Fruit fly (Drosophila melanogaster) whole organism, embryonic: ENCODE measurements around the gene ClC-a.

ENCODE experiments used
- ATbp ChIP-seq: fragments of 200-800 bp; sonication (Bioruptor generic); optimal IDR thresholded peaks from 2 replicates; lab custom pipeline; 2017; ENCODE audit warnings: missing biosample characterization, mild to moderate bottlenecking, missing genetic modification characterization, missing genetic modification reagents
- CG10267 ChIP-seq: fragments of 200-800 bp; sonication (Bioruptor generic); optimal IDR thresholded peaks from 2 replicates; lab custom pipeline; 2018; ENCODE audit warnings: missing biosample characterization, mild to moderate bottlenecking, missing genetic modification characterization, moderate library complexity
- CG11723 ChIP-seq: fragments of 200-800 bp; sonication (Bioruptor generic); optimal IDR thresholded peaks from 2 replicates; lab custom pipeline; 2017; ENCODE audit warnings: missing biosample characterization, mild to moderate bottlenecking, missing genetic modification characterization
- CG1233 ChIP-seq: fragments of 200-800 bp; sonication (Bioruptor generic); optimal IDR thresholded peaks from 4 replicates; lab custom pipeline; 2018; ENCODE audit warnings: missing biosample characterization, mild to moderate bottlenecking, missing genetic modification characterization
- CG12744 ChIP-seq: fragments of 200-800 bp; sonication (Bioruptor generic); optimal IDR thresholded peaks from 2 replicates; lab custom pipeline; 2016; ENCODE audit warnings: missing biosample characterization, missing genetic modification characterization
- CG12942 ChIP-seq: fragments of 200-800 bp; sonication (Bioruptor generic); optimal IDR thresholded peaks from 3 replicates; lab custom pipeline; 2016; ENCODE audit warnings: missing biosample characterization, missing genetic modification characterization
- CG14014 ChIP-seq: fragments of 200-800 bp; sonication (Bioruptor generic); IDR thresholded peaks from 2 replicates; pipeline ENCODE4 v1.3.6; 2022; ENCODE audit warnings: missing biosample characterization, missing genetic modification characterization
- CG14441 ChIP-seq: fragments of 200-800 bp; sonication (Bioruptor generic); IDR thresholded peaks from 2 replicates; pipeline ENCODE4 v1.3.6; 2022; ENCODE audit warnings: missing biosample characterization, missing genetic modification characterization
- CG15514 ChIP-seq: fragments of 200-800 bp; sonication (Bioruptor generic); optimal IDR thresholded peaks from 3 replicates; lab custom pipeline; 2017; ENCODE audit warnings: missing biosample characterization, missing genetic modification characterization, mild to moderate bottlenecking, moderate library complexity, missing genetic modification reagents
- CG2712 ChIP-seq: fragments of 200-800 bp; optimal IDR thresholded peaks from 3 replicates; lab custom pipeline; 2019; ENCODE audit warnings: missing biosample characterization, mild to moderate bottlenecking, missing genetic modification characterization, moderate library complexity
- CG4617 ChIP-seq: fragments of 200-800 bp; sonication (Bioruptor generic); optimal IDR thresholded peaks from 3 replicates; lab custom pipeline; 2016; ENCODE audit warnings: missing biosample characterization, missing genetic modification characterization, borderline replicate concordance
- CG5245 ChIP-seq: fragments of 200-800 bp; sonication (Bioruptor generic); optimal IDR thresholded peaks from 3 replicates; lab custom pipeline; 2016; ENCODE audit warnings: missing biosample characterization, missing genetic modification characterization
- CG7372 ChIP-seq: fragments of 200-800 bp; sonication (Bioruptor generic); IDR thresholded peaks from 2 replicates; pipeline ENCODE4 v1.3.6; 2022; ENCODE audit warnings: missing biosample characterization, missing genetic modification characterization
- CG9215 ChIP-seq: fragments of 200-800 bp; sonication (Bioruptor generic); IDR thresholded peaks from 2 replicates; pipeline ENCODE4 v1.3.6; 2022; ENCODE audit warnings: missing biosample characterization, missing genetic modification characterization
- CG9437 ChIP-seq: fragments of 200-800 bp; sonication (Bioruptor generic); optimal IDR thresholded peaks from 2 replicates; lab custom pipeline; 2018; ENCODE audit warnings: missing biosample characterization, mild to moderate bottlenecking, missing genetic modification characterization
- CG9797 ChIP-seq: fragments of 200-800 bp; sonication (Bioruptor generic); optimal IDR thresholded peaks from 3 replicates; lab custom pipeline; 2018; ENCODE audit warnings: missing biosample characterization, mild to moderate bottlenecking, missing genetic modification characterization
- CG9932 ChIP-seq: fragments of 200-800 bp; sonication (Bioruptor generic); IDR thresholded peaks from 2 replicates; pipeline ENCODE4 v1.3.6; 2022; ENCODE audit warnings: missing biosample characterization, missing genetic modification characterization
- Dad ChIP-seq: fragments of 200-800 bp; sonication (Bioruptor generic); optimal IDR thresholded peaks from 3 replicates; lab custom pipeline; 2016; ENCODE audit warnings: missing biosample characterization, missing genetic modification characterization
- E2f2 ChIP-seq: fragments of 200-800 bp; sonication (Bioruptor generic); IDR thresholded peaks from 2 replicates; pipeline ENCODE4 v1.3.6; 2022; ENCODE audit warnings: missing biosample characterization, missing genetic modification characterization
- Gsc ChIP-seq: fragments of 200-800 bp; sonication (Bioruptor generic); IDR thresholded peaks from 2 replicates; pipeline ENCODE4 v1.3.6; 2022; ENCODE audit warnings: missing biosample characterization, missing genetic modification characterization
- Med ChIP-seq: fragments of 200-800 bp; sonication (Bioruptor generic); peaks from one replicate; lab custom pipeline; 2016; ENCODE audit warnings: missing biosample characterization, missing genetic modification characterization, mild to moderate bottlenecking, inconsistent platforms, moderate library complexity
- Nf-YC ChIP-seq: fragments of 200-800 bp; optimal IDR thresholded peaks from 3 replicates; lab custom pipeline; 2019; ENCODE audit warnings: missing biosample characterization, mild to moderate bottlenecking, missing genetic modification characterization, moderate library complexity
- Side ChIP-seq: fragments of 200-800 bp; sonication (Bioruptor generic); optimal IDR thresholded peaks from 2 replicates; lab custom pipeline; 2016; ENCODE audit warnings: missing biosample characterization, missing genetic modification characterization
- amos ChIP-seq: fragments of 200-800 bp; sonication (Bioruptor generic); IDR thresholded peaks from 2 replicates; pipeline ENCODE4 v1.3.6; 2022; ENCODE audit warnings: missing biosample characterization, missing genetic modification characterization; ENCODE audit not compliant: partially characterized antibody
- bowl ChIP-seq: fragments of 200-800 bp; sonication (Bioruptor generic); IDR thresholded peaks from 2 replicates; pipeline ENCODE4 v1.3.6; 2022; ENCODE audit warnings: missing biosample characterization, missing genetic modification characterization
- bsh ChIP-seq, 2 experiments: fragments of 200-800 bp; sonication (Bioruptor generic); optimal IDR thresholded peaks; 2 replicates each; lab custom pipeline; 2017 to 2018; ENCODE audit warnings: mild to moderate bottlenecking in 2 of 2, missing biosample characterization in 2 of 2, missing genetic modification characterization in 2 of 2, moderate library complexity in 1 of 2
- crc ChIP-seq: fragments of 200-800 bp; sonication (Bioruptor generic); optimal IDR thresholded peaks from 2 replicates; lab custom pipeline; 2016; ENCODE audit warnings: missing biosample characterization, missing genetic modification characterization
- cwo ChIP-seq: fragments of 200-800 bp; sonication (Bioruptor generic); optimal IDR thresholded peaks from 3 replicates; lab custom pipeline; 2017; ENCODE audit warnings: missing biosample characterization, missing genetic modification characterization, mild to moderate bottlenecking, moderate library complexity, missing genetic modification reagents
- dati ChIP-seq: fragments of 200-800 bp; sonication (Bioruptor generic); IDR thresholded peaks from 2 replicates; pipeline ENCODE4 v1.3.6; 2022; ENCODE audit warnings: missing biosample characterization, missing genetic modification characterization
- disco-r ChIP-seq: fragments of 200-800 bp; sonication (Bioruptor generic); optimal IDR thresholded peaks from 2 replicates; lab custom pipeline; 2016; ENCODE audit warnings: missing biosample characterization, missing genetic modification characterization
- gem ChIP-seq: fragments of 200-800 bp; sonication (Bioruptor generic); optimal IDR thresholded peaks from 2 replicates; lab custom pipeline; 2019; ENCODE audit warnings: missing biosample characterization, mild to moderate bottlenecking, missing genetic modification characterization, moderate library complexity
- gro ChIP-seq: fragments of 200-800 bp; sonication (Bioruptor generic); optimal IDR thresholded peaks from 2 replicates; lab custom pipeline; 2016; ENCODE audit warnings: missing biosample characterization, missing genetic modification characterization
- klu ChIP-seq: fragments of 200-800 bp; sonication (Bioruptor generic); IDR thresholded peaks from 2 replicates; pipeline ENCODE4 v1.3.6; 2022; ENCODE audit warnings: missing biosample characterization, missing genetic modification characterization
- nom ChIP-seq: fragments of 200-800 bp; sonication (Bioruptor generic); optimal IDR thresholded peaks from 2 replicates; lab custom pipeline; 2017; ENCODE audit warnings: missing biosample characterization, missing genetic modification characterization, mild to moderate bottlenecking, moderate library complexity, missing genetic modification reagents
- onecut ChIP-seq: fragments of 200-800 bp; sonication (Bioruptor generic); IDR thresholded peaks from 2 replicates; pipeline ENCODE4 v1.3.6; 2022; ENCODE audit warnings: missing biosample characterization, missing genetic modification characterization
- ro ChIP-seq: fragments of 200-800 bp; sonication (Bioruptor generic); IDR thresholded peaks from 2 replicates; pipeline ENCODE4 v1.3.6; 2022; ENCODE audit warnings: missing biosample characterization, missing genetic modification characterization
- sim ChIP-seq: fragments of 200-800 bp; sonication (Bioruptor generic); IDR thresholded peaks from 2 replicates; pipeline ENCODE4 v1.3.6; 2022; ENCODE audit warnings: missing biosample characterization, missing genetic modification characterization
- sna ChIP-seq: fragments of 200-800 bp; sonication (Bioruptor generic); IDR thresholded peaks from 2 replicates; pipeline ENCODE4 v1.3.6; 2022; ENCODE audit warnings: missing biosample characterization, missing genetic modification characterization; ENCODE audit not compliant: partially characterized antibody
- tll ChIP-seq, 2 experiments: fragments of 200-800 bp in 1 of 2; fragments of >200 bp in 1 of 2; sonication (Bioruptor generic) in 1 of 2; optimal IDR thresholded peaks; 2 replicates each; lab custom pipeline; 2017 to 2019; ENCODE audit warnings: missing biosample characterization in 2 of 2, missing genetic modification characterization in 2 of 2, mild to moderate bottlenecking in 1 of 2, moderate library complexity in 1 of 2
- zfh1 ChIP-seq: fragments of 200-800 bp; sonication (Bioruptor generic); IDR thresholded peaks from 3 replicates; pipeline ENCODE4 v1.3.6; 2022; ENCODE audit warnings: missing biosample characterization, missing genetic modification characterization

Gene ClC-a

DNA sequence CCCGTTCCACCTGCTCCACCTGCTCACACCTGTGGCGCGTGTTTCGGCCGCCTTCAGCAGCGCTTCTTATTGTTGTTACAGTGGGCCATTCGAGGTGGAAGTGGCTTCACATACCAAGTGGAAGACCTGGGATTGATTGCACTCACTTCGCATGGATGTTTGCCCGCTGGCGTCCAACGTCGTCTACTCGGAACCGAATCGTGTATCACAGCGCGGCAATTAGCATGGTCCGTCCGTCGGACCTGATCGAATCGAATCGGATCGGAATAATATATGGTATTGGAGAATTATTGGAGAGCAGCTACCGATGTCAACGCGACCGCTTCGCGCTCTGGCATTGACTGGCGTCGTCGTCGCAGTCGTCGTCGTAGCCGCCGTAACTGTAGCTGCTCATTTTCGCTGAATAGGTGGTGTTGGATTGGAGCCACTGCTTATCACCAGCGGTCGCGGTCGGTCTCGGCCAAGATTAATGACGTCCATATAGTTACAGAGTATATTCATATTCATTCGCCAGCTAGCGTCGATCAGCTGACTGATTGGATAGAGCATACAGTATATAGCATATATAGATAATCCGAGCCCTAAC lies at the start of gene ClC-a (continued):
- TF ChIP-seq CG12744 (GFP tag; lab: Kevin White, UChicago) (no peak), CG10267 (no peak), gem (tag; lab: Kevin White, UChicago) (no peak), Dad (GFP tag; lab: Kevin White, UChicago) (no peak), Med (peak; percentile 76), cwo (peak; percentile 7), sna (GFP tag; lab: Robert Waterston, UW) (no peak), dati (GFP tag; lab: Robert Waterston, UW) (no peak), zfh1 (no peak), CG15514 (no peak), klu (no peak), CG5245 (GFP tag; lab: Kevin White, UChicago) (no peak), CG9797 (no peak), crc (GFP tag; lab: Kevin White, UChicago) (no peak), CG9437 (no peak), E2f2 (no peak), CG12942 (GFP tag; lab: Kevin White, UChicago) (no peak), ATbp (no peak), CG7372 (no peak), CG4617 (no peak), CG9932 (GFP tag; lab: Robert Waterston, UW) (no peak; the same call in 1 of the 2 replicates), CG9215 (GFP tag; lab: Robert Waterston, UW) (no peak), sim (GFP tag; lab: Robert Waterston, UW) (no peak), CG1233 (no peak), CG11723 (GFP tag; lab: Kevin White, UChicago) (no peak), Nf-YC (tag; lab: Kevin White, UChicago) (peak; percentile 3), ro (GFP tag; lab: Robert Waterston, UW) (no peak), Side (no peak), amos (peak; percentile 14; the same call in 1 of the 2 replicates), bowl (no peak), disco-r (GFP tag; lab: Kevin White, UChicago) (no peak), tll (GFP tag; optimal IDR thresholded peaks at IDR 0.05; lab: Kevin White, UChicago) (no peak)

DNA sequence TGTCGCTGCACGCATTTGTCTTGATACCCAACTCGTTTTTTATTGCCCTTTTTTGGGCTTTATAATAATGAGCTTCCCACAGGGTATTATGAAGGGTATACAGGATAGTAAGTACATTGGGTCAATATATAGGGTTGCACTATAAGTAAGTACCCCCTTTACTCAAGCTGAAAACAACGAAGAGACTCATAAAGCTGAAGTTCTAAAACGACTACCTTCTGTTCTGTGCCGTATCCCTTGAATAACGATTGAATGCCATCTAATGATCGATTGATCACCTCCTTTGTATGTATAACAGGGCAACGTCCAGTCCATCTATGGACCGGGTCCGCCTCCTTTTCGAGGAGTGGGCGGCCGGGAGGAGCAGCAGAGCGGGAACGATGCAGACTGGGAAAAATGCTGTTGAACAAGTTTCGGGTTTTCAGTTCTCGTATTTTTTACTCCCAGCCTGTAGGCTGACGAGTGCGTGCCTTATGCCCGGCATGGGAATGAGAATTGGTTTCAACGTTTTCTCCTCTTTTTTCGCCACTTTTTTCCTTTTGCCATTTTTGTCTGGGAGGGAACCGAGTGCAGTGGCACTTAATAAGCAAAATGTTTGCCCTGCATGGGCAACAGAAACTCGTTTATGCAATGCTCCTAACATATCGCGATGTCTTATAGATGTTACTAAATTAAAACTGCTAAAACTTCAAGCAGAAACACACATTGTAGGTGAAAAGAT lies 46.7 kb upstream of the ClC-a start:
- TF ChIP-seq gro (GFP tag; lab: Kevin White, UChicago): no peak
- TF ChIP-seq nom (GFP tag; lab: Kevin White, UChicago): peak; percentile 63
- TF ChIP-seq CG14441: no peak
- no peak for TF ChIP-seq onecut (GFP tag; lab: Robert Waterston, UW)
- peak in 1 of 2 experiments; percentile 41 for TF ChIP-seq bsh (GFP tag; optimal IDR thresholded peaks at IDR 0.05; lab: Kevin White, UChicago)
- no peak for TF ChIP-seq CG2712 (tag; lab: Kevin White, UChicago)
- TF ChIP-seq CG14014 (GFP tag; lab: Robert Waterston, UW): no peak
- TF ChIP-seq Gsc (GFP tag; lab: Robert Waterston, UW): no peak
